Worm (Caenorhabditis elegans): ENCODE data around the gene C47E12.2.
A peak's percentile ranks its signal among the peaks of the same experiment; 100 is the strongest.

The C47E12.2 gene

ce11 chrIV:9994895-9995394, 8.4 kb downstream of the C47E12.2 start, which contains the start of gene uba-1 (continued):
- no peak for TF ChIP-seq hif-1 (tag; optimal IDR thresholded peaks at IDR 0.05)

ce11 chrIV:9993403-9994132, 9.7 kb downstream of the C47E12.2 start:
- peak; percentile 35 for TF ChIP-seq nhr-6 (tag; optimal IDR thresholded peaks at IDR 0.05)
- peak; percentile 36 for TF ChIP-seq lin-38 (GFP tag; IDR thresholded peaks at IDR 0.05)
- TF ChIP-seq dve-1 (tag; optimal IDR thresholded peaks at IDR 0.05; ENCODE audit: insufficient read depth), result peak; percentile 13
- TF ChIP-seq saeg-2 (GFP tag; IDR thresholded peaks at IDR 0.05), result 0 out of 2 replicates have a peak, but pooled peaks have one; percentile 5
- peak; percentile 88 for TF ChIP-seq aha-1 (tag)
- no peak for TF ChIP-seq sdz-12 (GFP tag; optimal IDR thresholded peaks at IDR 0.05)
- peak in 1 of 2 experiments; percentile 6 for TF ChIP-seq unc-62 (GFP tag; optimal IDR thresholded peaks at IDR 0.05 in 1 of 2)
- TF ChIP-seq unc-62 (tag; optimal IDR thresholded peaks at IDR 0.05), result no peak
- TF ChIP-seq T20F7.1 (GFP tag; optimal IDR thresholded peaks at IDR 0.05), result peak; percentile 31
- 0 out of 2 replicates have a peak, but pooled peaks have one; percentile 28 for TF ChIP-seq snpc-1.2 (GFP tag; IDR thresholded peaks at IDR 0.05)
- TF ChIP-seq nhr-28 (tag; optimal IDR thresholded peaks at IDR 0.05), result peak; percentile 67
- TF ChIP-seq hlh-11 (tag; optimal IDR thresholded peaks at IDR 0.05), result peak; percentile 26
- TF ChIP-seq lin-13 (GFP tag; optimal IDR thresholded peaks at IDR 0.05), result peak; percentile 22
- no peak for TF ChIP-seq mep-1 (tag; optimal IDR thresholded peaks at IDR 0.05)
- no peak for TF ChIP-seq zfp-3 (GFP tag; conservative IDR thresholded peaks at IDR 0.05)
- TF ChIP-seq daf-16 (GFP tag; optimal IDR thresholded peaks at IDR 0.05), result no peak
- TF ChIP-seq daf-16 (tag; optimal IDR thresholded peaks at IDR 0.05), result peak; percentile 55
- 0 out of 2 replicates have a peak, but pooled peaks have one; percentile 6 for TF ChIP-seq nhr-41 (GFP tag; IDR thresholded peaks at IDR 0.05)
- TF ChIP-seq nhr-76 (tag; optimal IDR thresholded peaks at IDR 0.05), result no peak

- 0 out of 2 replicates have a peak, but pooled peaks have one; percentile 19 for TF ChIP-seq zfp-3 (GFP tag; conservative IDR thresholded peaks at IDR 0.05)
- no peak for TF ChIP-seq lin-13 (GFP tag; optimal IDR thresholded peaks at IDR 0.05)
- peak; percentile 7 for TF ChIP-seq gei-8 (GFP tag; optimal IDR thresholded peaks at IDR 0.05)
- no peak for TF ChIP-seq lin-1 (GFP tag; IDR thresholded peaks at IDR 0.05)
- no peak for TF ChIP-seq arid-1 (GFP tag; conservative IDR thresholded peaks at IDR 0.05)
- TF ChIP-seq aha-1 (tag), result peak; percentile 55
- peak; percentile 40 for TF ChIP-seq ama-1 (optimal IDR thresholded peaks at IDR 0.05)
- peak; percentile 36; the same call in 1 of the 2 replicates for TF ChIP-seq lin-38 (GFP tag; IDR thresholded peaks at IDR 0.05)
- no peak for TF ChIP-seq lir-3 (tag; optimal IDR thresholded peaks at IDR 0.05)
- no peak for TF ChIP-seq dmd-9 (GFP tag; IDR thresholded peaks at IDR 0.05)
- TF ChIP-seq T26A8.4 (GFP tag; IDR thresholded peaks at IDR 0.05), result 0 out of 2 replicates have a peak, but pooled peaks have one; percentile 9
These were observed 13.9 kb downstream of the C47E12.2 start for ce11 chrIV:9989416-9989815.

DNA sequence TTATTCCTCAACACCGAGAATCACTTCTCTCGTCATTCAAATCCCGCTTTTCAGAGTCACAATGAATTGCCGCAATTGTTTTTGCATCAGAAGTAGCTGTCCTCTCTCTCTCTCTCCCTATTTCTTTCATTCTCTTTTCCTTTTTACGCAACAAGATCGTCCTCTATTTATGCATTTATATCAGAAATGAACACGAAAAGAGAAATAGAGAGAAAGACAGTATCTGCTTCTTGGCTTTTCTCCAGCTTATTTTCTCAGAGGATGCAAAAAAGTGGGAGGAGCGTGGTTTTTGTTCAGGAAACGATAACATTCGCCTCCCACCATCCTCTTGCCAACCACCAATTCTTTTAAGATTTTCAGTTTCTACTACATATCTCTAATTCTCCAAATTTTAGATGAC, 20.4 kb downstream of the C47E12.2 start, which contains the start of gene mam-2:
Gene mam-2, plus strand, starts transcription at position 301 of the 400 bp plus-strand sequence.
- TF ChIP-seq hif-1 (tag; optimal IDR thresholded peaks at IDR 0.05) (no peak), aly-2 (tag; optimal IDR thresholded peaks at IDR 0.05) (no peak), madf-5 (GFP tag; IDR thresholded peaks at IDR 0.05) (no peak), arid-1 (GFP tag; conservative IDR thresholded peaks at IDR 0.05) (no peak), cey-2 (tag; optimal IDR thresholded peaks at IDR 0.05; ENCODE audit: borderline replicate concordance, insufficient read depth) (no peak), ceh-62 (tag; optimal IDR thresholded peaks at IDR 0.05) (no peak), ztf-7 (tag; optimal IDR thresholded peaks at IDR 0.05) (no peak), jun-1 (tag; optimal IDR thresholded peaks at IDR 0.05) (no peak), set-16 (GFP tag; IDR thresholded peaks at IDR 0.05) (no peak), rbr-2 (tag; optimal IDR thresholded peaks at IDR 0.05) (no peak), mep-1 (tag; optimal IDR thresholded peaks at IDR 0.05) (no peak), Y5F2A.4 (GFP tag; optimal IDR thresholded peaks at IDR 0.05) (no peak)
